Worm (Caenorhabditis elegans) whole organism, L1 larva: ENCODE data around the gene R102.4.
A peak's percentile ranks its signal among the peaks of the same experiment; 100 is the strongest.
"Not testable (repeated sequence)": the region's sequence is repeated elsewhere in the genome, so short reads cannot be mapped to it uniquely, and the experiment has no call there.

Source experiments
- Y116A8C.19 ChIP-seq: sonication (generic microtip); optimal IDR thresholded peaks from 2 replicates; lab custom pipeline; 2016; ENCODE audit warnings: missing compliant biosample characterization, missing genetic modification characterization, borderline replicate concordance
- dsc-1 ChIP-seq: sonication (generic microtip); optimal IDR thresholded peaks from 2 replicates; lab custom pipeline; 2016; ENCODE audit warnings: mild to moderate bottlenecking, missing genetic modification characterization, missing compliant biosample characterization
- elt-2 ChIP-seq: sonication (generic microtip); optimal IDR thresholded peaks from 2 replicates; lab custom pipeline; 2016; ENCODE audit warnings: missing genetic modification characterization, mild to moderate bottlenecking, inconsistent platforms, missing compliant biosample characterization, missing genetic modification reagents
- nhr-20 ChIP-seq: sonication (generic microtip); optimal IDR thresholded peaks from 2 replicates; lab custom pipeline; 2016; ENCODE audit warnings: mild to moderate bottlenecking, missing genetic modification characterization, missing compliant biosample characterization
- nhr-71 ChIP-seq: sonication (generic microtip); optimal IDR thresholded peaks from 2 replicates; lab custom pipeline; 2016; ENCODE audit warnings: mild to moderate bottlenecking, missing genetic modification characterization, moderate library complexity, missing compliant biosample characterization

R102.4 gene

DNA sequence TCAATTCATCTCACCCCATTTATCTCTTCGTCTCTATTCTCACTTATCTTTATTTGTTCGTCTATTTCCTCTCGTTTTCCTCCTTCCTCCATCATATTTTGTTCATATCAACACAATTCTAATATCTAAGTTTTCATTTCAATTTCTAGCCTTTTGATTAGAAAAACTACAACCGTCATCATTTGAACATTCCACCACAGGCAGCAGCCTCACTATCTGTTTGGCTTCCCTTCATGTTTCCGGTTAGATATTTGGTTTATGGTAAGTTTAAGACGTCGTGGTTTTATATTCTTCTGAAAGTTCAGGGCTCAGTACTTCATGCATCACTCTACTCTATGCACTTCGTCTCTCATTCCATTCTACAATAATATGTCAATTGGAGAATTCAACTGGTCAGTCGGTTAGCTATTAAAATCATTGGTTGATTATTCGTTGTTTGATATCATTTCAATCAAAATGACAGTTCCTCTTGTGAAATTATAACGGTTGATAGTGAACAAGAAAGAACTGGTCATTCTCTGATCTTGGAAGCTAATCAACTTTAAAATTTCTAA, 38.3 kb downstream of the R102.4 start, which contains the start of gene K08C7.1:
TSS of gene K08C7.1 (plus strand) at position 43 of the 554 bp plus-strand sequence.
- peak; percentile 45 for TF ChIP-seq elt-2
- no peak for TF ChIP-seq nhr-71 (tag; lab: Kevin White, UChicago)
- TF ChIP-seq, all 84 proteins: peak for 1

DNA sequence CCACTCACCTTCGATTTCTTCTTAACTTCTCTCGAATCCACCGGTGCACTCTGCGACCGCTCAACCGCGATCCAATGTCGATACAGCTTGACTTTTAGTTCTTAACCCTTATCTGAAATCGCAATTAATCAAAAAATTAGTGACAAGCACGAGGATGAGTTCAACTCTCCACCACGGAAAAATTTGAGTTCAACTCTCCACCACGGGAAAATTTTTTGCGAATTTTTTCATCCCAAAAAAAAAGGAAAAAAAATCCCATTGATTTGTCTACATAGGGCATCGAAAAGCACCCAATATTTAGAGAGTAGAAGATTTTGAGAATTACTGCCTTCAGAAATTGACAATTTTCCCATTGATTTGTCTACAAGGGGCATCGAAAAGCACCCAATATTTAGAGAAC, 41.1 kb downstream of the R102.4 start, which contains the start of gene glb-19:
TSS of gene glb-19 (minus strand) at position 101 of the 400 bp plus-strand sequence.
- not testable (repeated sequence) for TF ChIP-seq nhr-20 (tag; lab: Kevin White, UChicago); Y116A8C.19 (tag; lab: Kevin White, UChicago); dsc-1
- TF ChIP-seq, all 84 proteins: peak for 0; not testable (repeated sequence) for 84
